Worm (Caenorhabditis elegans): ENCODE results near the gene C05C10.7.

Gene C05C10.7

ce11 chrII:9956116-9956515, 17.3 kb upstream of the C05C10.7 start:
- no peak for TF ChIP-seq ceh-36 (tag; optimal IDR thresholded peaks at IDR 0.05)
- TF ChIP-seq tra-4 (tag; optimal IDR thresholded peaks at IDR 0.05) = no peak
- TF ChIP-seq tbx-37 (GFP tag; conservative IDR thresholded peaks at IDR 0.05) = no peak
- no peak for TF ChIP-seq hmbx-1 (tag; optimal IDR thresholded peaks at IDR 0.05)
- TF ChIP-seq F13C5.2 (tag; optimal IDR thresholded peaks at IDR 0.05) = no peak

ce11 chrII:9954885-9955284, 16.1 kb upstream of the C05C10.7 start, which contains the start of gene egl-43:
egl-43 (plus strand) TSS chrII:9955185.
- TF ChIP-seq tbx-11 (GFP tag; IDR thresholded peaks at IDR 0.05) (no peak), aly-1 (tag; optimal IDR thresholded peaks at IDR 0.05) (no peak), flt-1 (GFP tag; IDR thresholded peaks at IDR 0.05) (no peak), sea-1 (GFP tag; conservative IDR thresholded peaks at IDR 0.05) (no peak), ceh-36 (tag; optimal IDR thresholded peaks at IDR 0.05) (no peak), scrt-1 (GFP tag; IDR thresholded peaks at IDR 0.05) (no peak)

- TF ChIP-seq ceh-13 (GFP tag; optimal IDR thresholded peaks at IDR 0.05) (no peak), sea-1 (GFP tag; conservative IDR thresholded peaks at IDR 0.05) (no peak), F13C5.2 (tag; optimal IDR thresholded peaks at IDR 0.05) (no peak), tbx-11 (GFP tag; IDR thresholded peaks at IDR 0.05) (no peak), hmbx-1 (tag; optimal IDR thresholded peaks at IDR 0.05) (no peak), flt-1 (GFP tag; IDR thresholded peaks at IDR 0.05) (no peak), hnd-1 (tag; optimal IDR thresholded peaks at IDR 0.05) (no peak), scrt-1 (GFP tag; IDR thresholded peaks at IDR 0.05) (no peak), pes-1 (GFP tag; IDR thresholded peaks at IDR 0.05) (no peak), ceh-36 (tag; optimal IDR thresholded peaks at IDR 0.05) (no peak), tra-4 (tag; optimal IDR thresholded peaks at IDR 0.05) (no peak), aly-1 (tag; optimal IDR thresholded peaks at IDR 0.05) (no peak), hmg-4 (GFP tag; optimal IDR thresholded peaks at IDR 0.05) (no peak)
Observed at ce11 chrII:9951846-9952245, 13.1 kb upstream of the C05C10.7 start.

- TF ChIP-seq aly-1 (tag; optimal IDR thresholded peaks at IDR 0.05) = no peak
- TF ChIP-seq tbx-11 (GFP tag; IDR thresholded peaks at IDR 0.05) = no peak
- TF ChIP-seq pes-1 (GFP tag; IDR thresholded peaks at IDR 0.05) = no peak
- TF ChIP-seq hmg-4 (GFP tag; optimal IDR thresholded peaks at IDR 0.05) = no peak
- TF ChIP-seq B0310.2 (tag; optimal IDR thresholded peaks at IDR 0.05) = no peak
- TF ChIP-seq hnd-1 (tag; optimal IDR thresholded peaks at IDR 0.05) = no peak
- TF ChIP-seq ets-7 (tag; optimal IDR thresholded peaks at IDR 0.05) = no peak
- TF ChIP-seq ceh-13 (GFP tag; optimal IDR thresholded peaks at IDR 0.05) = no peak
- no peak for TF ChIP-seq ama-1 (optimal IDR thresholded peaks at IDR 0.05)
- no peak for TF ChIP-seq ceh-36 (tag; optimal IDR thresholded peaks at IDR 0.05)
- TF ChIP-seq tra-4 (tag; optimal IDR thresholded peaks at IDR 0.05) = no peak
- no peak for TF ChIP-seq hmbx-1 (tag; optimal IDR thresholded peaks at IDR 0.05)
- TF ChIP-seq tbx-37 (GFP tag; conservative IDR thresholded peaks at IDR 0.05) = no peak
- TF ChIP-seq flt-1 (GFP tag; IDR thresholded peaks at IDR 0.05) = no peak
- no peak for TF ChIP-seq F13C5.2 (tag; optimal IDR thresholded peaks at IDR 0.05)
- no peak for TF ChIP-seq scrt-1 (GFP tag; IDR thresholded peaks at IDR 0.05)
- TF ChIP-seq sea-1 (GFP tag; conservative IDR thresholded peaks at IDR 0.05) = no peak
Observed at ce11 chrII:9948662-9949061, 9.9 kb upstream of the C05C10.7 start.

ce11 chrII:9943837-9944236, 5.1 kb upstream of the C05C10.7 start, which contains the start of gene flad-1:
flad-1 (plus strand) TSS chrII:9944137.
- TF ChIP-seq F13C5.2 (tag; optimal IDR thresholded peaks at IDR 0.05) (no peak), tra-4 (tag; optimal IDR thresholded peaks at IDR 0.05) (no peak), ceh-13 (GFP tag; optimal IDR thresholded peaks at IDR 0.05) (no peak), tbx-37 (GFP tag; conservative IDR thresholded peaks at IDR 0.05) (no peak), hmbx-1 (tag; optimal IDR thresholded peaks at IDR 0.05) (no peak), ama-1 (optimal IDR thresholded peaks at IDR 0.05) (no peak), ets-7 (tag; optimal IDR thresholded peaks at IDR 0.05) (no peak), scrt-1 (GFP tag; IDR thresholded peaks at IDR 0.05) (no peak)

ce11 chrII:9943246-9943645, 4.5 kb upstream of the C05C10.7 start:
- TF ChIP-seq hnd-1 (tag; optimal IDR thresholded peaks at IDR 0.05) (no peak), tbx-11 (GFP tag; IDR thresholded peaks at IDR 0.05) (no peak), flt-1 (GFP tag; IDR thresholded peaks at IDR 0.05) (no peak), pes-1 (GFP tag; IDR thresholded peaks at IDR 0.05) (no peak), ceh-36 (tag; optimal IDR thresholded peaks at IDR 0.05) (no peak), ama-1 (optimal IDR thresholded peaks at IDR 0.05) (no peak), B0310.2 (tag; optimal IDR thresholded peaks at IDR 0.05) (no peak), F13C5.2 (tag; optimal IDR thresholded peaks at IDR 0.05) (no peak), ets-7 (tag; optimal IDR thresholded peaks at IDR 0.05) (no peak), tra-4 (tag; optimal IDR thresholded peaks at IDR 0.05) (no peak), tbx-37 (GFP tag; conservative IDR thresholded peaks at IDR 0.05) (no peak), scrt-1 (GFP tag; IDR thresholded peaks at IDR 0.05) (no peak), aly-1 (tag; optimal IDR thresholded peaks at IDR 0.05) (no peak), ceh-13 (GFP tag; optimal IDR thresholded peaks at IDR 0.05) (no peak), sea-1 (GFP tag; conservative IDR thresholded peaks at IDR 0.05) (no peak), hmg-4 (GFP tag; optimal IDR thresholded peaks at IDR 0.05) (no peak), hmbx-1 (tag; optimal IDR thresholded peaks at IDR 0.05) (no peak)

ce11 chrII:9940430-9940829, 1.7 kb upstream of the C05C10.7 start, which contains the start of gene ufd-3:
ufd-3 (plus strand) TSS chrII:9940753.
- no peak for TF ChIP-seq B0310.2 (tag; optimal IDR thresholded peaks at IDR 0.05)
- TF ChIP-seq scrt-1 (GFP tag; IDR thresholded peaks at IDR 0.05) = no peak
- no peak for TF ChIP-seq aly-1 (tag; optimal IDR thresholded peaks at IDR 0.05)
- TF ChIP-seq tbx-37 (GFP tag; conservative IDR thresholded peaks at IDR 0.05) = peak; percentile 87
- peak; percentile 57 for TF ChIP-seq F13C5.2 (tag; optimal IDR thresholded peaks at IDR 0.05)
- no peak for TF ChIP-seq ceh-13 (GFP tag; optimal IDR thresholded peaks at IDR 0.05)
- no peak for TF ChIP-seq tra-4 (tag; optimal IDR thresholded peaks at IDR 0.05)
- peak; percentile 47; the same call in 1 of the 2 replicates for TF ChIP-seq flt-1 (GFP tag; IDR thresholded peaks at IDR 0.05)
- TF ChIP-seq ets-7 (tag; optimal IDR thresholded peaks at IDR 0.05) = no peak
- no peak for TF ChIP-seq tbx-11 (GFP tag; IDR thresholded peaks at IDR 0.05)

- TF ChIP-seq scrt-1 (GFP tag; IDR thresholded peaks at IDR 0.05) (no peak), tra-4 (tag; optimal IDR thresholded peaks at IDR 0.05) (no peak), ceh-36 (tag; optimal IDR thresholded peaks at IDR 0.05) (no peak), flt-1 (GFP tag; IDR thresholded peaks at IDR 0.05) (no peak), B0310.2 (tag; optimal IDR thresholded peaks at IDR 0.05) (no peak), tbx-11 (GFP tag; IDR thresholded peaks at IDR 0.05) (no peak), sea-1 (GFP tag; conservative IDR thresholded peaks at IDR 0.05) (no peak), ceh-13 (GFP tag; optimal IDR thresholded peaks at IDR 0.05) (no peak), hnd-1 (tag; optimal IDR thresholded peaks at IDR 0.05) (no peak), tbx-37 (GFP tag; conservative IDR thresholded peaks at IDR 0.05) (no peak), pes-1 (GFP tag; IDR thresholded peaks at IDR 0.05) (no peak), hmg-4 (GFP tag; optimal IDR thresholded peaks at IDR 0.05) (no peak), aly-1 (tag; optimal IDR thresholded peaks at IDR 0.05) (no peak), ama-1 (optimal IDR thresholded peaks at IDR 0.05) (no peak), F13C5.2 (tag; optimal IDR thresholded peaks at IDR 0.05) (no peak), hmbx-1 (tag; optimal IDR thresholded peaks at IDR 0.05) (no peak), ets-7 (tag; optimal IDR thresholded peaks at IDR 0.05) (no peak)
Observed at ce11 chrII:9937611-9938010, 1.2 kb downstream of the C05C10.7 start.

All from whole organism, early embryonic.